Worm (Caenorhabditis elegans) whole organism, early embryonic: ENCODE measurements around the gene nhr-132.

Source experiments
- B0310.2 ChIP-seq: sonication (generic microtip); optimal IDR thresholded peaks from 2 replicates; lab custom pipeline; 2016; ENCODE audit warnings: mild to moderate bottlenecking, missing genetic modification characterization, missing compliant biosample characterization
- ama-1 ChIP-seq: fragments of 150-350 bp; optimal IDR thresholded peaks from 2 replicates; lab custom pipeline; 2014
- ceh-36 ChIP-seq: sonication (generic microtip); optimal IDR thresholded peaks from 2 replicates; lab custom pipeline; 2016; ENCODE audit warnings: missing genetic modification characterization, inconsistent platforms, missing compliant biosample characterization
- hnd-1 ChIP-seq: sonication (generic microtip); optimal IDR thresholded peaks from 2 replicates; lab custom pipeline; 2016; ENCODE audit warnings: missing genetic modification characterization, missing compliant biosample characterization
- sea-1 ChIP-seq: fragments of 200-800 bp; sonication (Bioruptor generic); conservative IDR thresholded peaks from 2 replicates; pipeline ENCODE4 v1.3.6; 2022; ENCODE audit warnings: missing genetic modification characterization, missing compliant biosample characterization
- tbx-37 ChIP-seq: fragments of 200-800 bp; sonication (Bioruptor generic); conservative IDR thresholded peaks from 2 replicates; pipeline ENCODE4 v1.3.6; 2022; ENCODE audit warnings: missing genetic modification reagents, missing genetic modification characterization, missing compliant biosample characterization
- tra-4 ChIP-seq: sonication (generic microtip); optimal IDR thresholded peaks from 2 replicates; lab custom pipeline; 2017; ENCODE audit warnings: missing genetic modification characterization, missing compliant biosample characterization

DNA sequence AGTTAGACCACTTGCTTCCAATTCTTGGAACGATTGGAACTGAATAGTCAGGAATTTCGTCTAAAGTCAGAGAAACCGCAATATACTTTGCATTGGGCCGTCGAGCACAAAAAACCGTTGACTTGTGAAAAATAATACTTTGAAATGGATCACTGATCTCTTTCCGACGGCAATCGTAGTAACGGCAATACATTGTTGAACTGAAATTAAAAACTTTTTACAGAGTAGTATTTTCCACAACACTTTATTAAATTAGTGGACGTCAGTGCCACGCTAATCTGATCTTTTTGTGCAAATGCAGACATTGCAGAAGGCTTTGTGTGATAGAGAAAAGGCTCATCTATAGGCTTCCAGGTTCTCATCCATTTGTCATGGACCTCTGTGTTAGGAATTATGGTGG, 18.2 kb downstream of the nhr-132 start:
- TF ChIP-seq B0310.2 (no peak), sea-1 (no peak), tra-4 (no peak), ceh-36 (tag; lab: Kevin White, UChicago) (no peak), hnd-1 (tag; lab: Kevin White, UChicago) (no peak), tbx-37 (GFP tag; lab: Robert Waterston, UW) (no peak), ama-1 (lab: Kevin White, UChicago) (no peak)
